Worm (Caenorhabditis elegans) whole organism, L2 larva: Measurements from ENCODE around the gene nrfl-1.

Source experiments
- C34F6.9 ChIP-seq: fragments of 150-350 bp; optimal IDR thresholded peaks from 2 replicates; lab custom pipeline; 2014; ENCODE audit warnings: missing biosample characterization, missing genetic modification characterization
- F13H6.1 ChIP-seq: sonication (generic microtip); optimal IDR thresholded peaks from 2 replicates; lab custom pipeline; 2016; ENCODE audit warnings: missing genetic modification characterization, missing compliant biosample characterization
- R02D3.7 ChIP-seq: fragments of 150-350 bp; optimal IDR thresholded peaks from 2 replicates; lab custom pipeline; 2014; ENCODE audit warnings: missing biosample characterization, missing genetic modification characterization
- Y55F3AM.14 ChIP-seq: fragments of 200-800 bp; sonication (Bioruptor generic); optimal IDR thresholded peaks from 2 replicates; lab custom pipeline; 2018; ENCODE audit warnings: mild to moderate bottlenecking, missing genetic modification characterization, missing compliant biosample characterization
- ZK546.5 ChIP-seq: sonication (generic microtip); optimal IDR thresholded peaks from 2 replicates; lab custom pipeline; 2017; ENCODE audit warnings: missing biosample characterization, missing genetic modification characterization
- alr-1 ChIP-seq: fragments of 150-350 bp; optimal IDR thresholded peaks from 2 replicates; lab custom pipeline; 2014; ENCODE audit warnings: missing biosample characterization, missing genetic modification characterization
- aly-2 ChIP-seq: fragments of 150-350 bp; optimal IDR thresholded peaks from 2 replicates; lab custom pipeline; 2014; ENCODE audit warnings: missing biosample characterization, missing genetic modification characterization
- blmp-1 ChIP-seq: sonication (generic microtip); optimal IDR thresholded peaks from 2 replicates; lab custom pipeline; 2017; ENCODE audit warnings: missing genetic modification characterization, mild to moderate bottlenecking, missing compliant biosample characterization, antibody characterized with exemption, moderate library complexity; ENCODE audit not compliant: insufficient read depth
- ceh-16 ChIP-seq: fragments of 150-350 bp; optimal IDR thresholded peaks from 2 replicates; lab custom pipeline; 2014; ENCODE audit warnings: missing biosample characterization, missing genetic modification characterization
- ceh-82 ChIP-seq: fragments of 150-350 bp; optimal IDR thresholded peaks from 2 replicates; lab custom pipeline; 2014; ENCODE audit warnings: missing biosample characterization, missing genetic modification characterization
- crh-2 ChIP-seq: sonication (generic microtip); optimal IDR thresholded peaks from 2 replicates; lab custom pipeline; 2017; ENCODE audit warnings: missing biosample characterization, missing genetic modification characterization
- dmd-4 ChIP-seq: sonication (generic microtip); optimal IDR thresholded peaks from 2 replicates; lab custom pipeline; 2017; ENCODE audit warnings: missing biosample characterization, missing genetic modification characterization
- egl-27 ChIP-seq: sonication (generic microtip); optimal IDR thresholded peaks from 3 replicates; lab custom pipeline; 2017; ENCODE audit warnings: missing biosample characterization, missing genetic modification reagents, missing genetic modification characterization
- elt-1 ChIP-seq: fragments of 150-350 bp; optimal IDR thresholded peaks from 2 replicates; lab custom pipeline; 2014; ENCODE audit warnings: missing biosample characterization, missing genetic modification characterization
- fos-1 ChIP-seq: fragments of 150-350 bp; optimal IDR thresholded peaks from 2 replicates; lab custom pipeline; 2014; ENCODE audit warnings: missing biosample characterization, missing genetic modification characterization
- gmeb-1 ChIP-seq: fragments of 150-350 bp; optimal IDR thresholded peaks from 2 replicates; lab custom pipeline; 2014; ENCODE audit warnings: missing biosample characterization, missing genetic modification characterization
- lin-11 ChIP-seq: fragments of 150-350 bp; sonication (generic microtip); optimal IDR thresholded peaks from 2 replicates; lab custom pipeline; 2014; ENCODE audit warnings: missing biosample characterization, missing genetic modification characterization, inconsistent platforms, mixed read lengths
- lin-13 ChIP-seq: fragments of 150-350 bp; optimal IDR thresholded peaks from 2 replicates; lab custom pipeline; 2014; ENCODE audit warnings: missing biosample characterization, missing genetic modification reagents, missing genetic modification characterization
- lin-39 ChIP-seq: fragments of 150-350 bp; optimal IDR thresholded peaks from 2 replicates; lab custom pipeline; 2014; ENCODE audit warnings: missing biosample characterization, missing genetic modification reagents, missing genetic modification characterization
- lsy-2 ChIP-seq, 2 experiments: fragments of 150-350 bp in 1 of 2; sonication (generic microtip) in 1 of 2; optimal IDR thresholded peaks; 2 replicates each; lab custom pipeline; 2014 to 2017; ENCODE audit warnings: missing biosample characterization in 2 of 2, missing genetic modification characterization in 2 of 2
- mab-5 ChIP-seq: fragments of 150-350 bp; optimal IDR thresholded peaks from 2 replicates; lab custom pipeline; 2014; ENCODE audit warnings: missing biosample characterization, missing genetic modification characterization
- mbf-1 ChIP-seq: sonication (generic microtip); optimal IDR thresholded peaks from 2 replicates; lab custom pipeline; 2017; ENCODE audit warnings: missing biosample characterization, missing genetic modification characterization
- mdl-1 ChIP-seq, 2 experiments: fragments of 150-350 bp in 1 of 2; sonication (generic microtip) in 1 of 2; optimal IDR thresholded peaks; 2 replicates each; lab custom pipeline; 2017; ENCODE audit warnings: missing biosample characterization in 2 of 2, missing genetic modification characterization in 2 of 2
- nhr-11 ChIP-seq: fragments of 150-350 bp; optimal IDR thresholded peaks from 2 replicates; lab custom pipeline; 2014; ENCODE audit warnings: missing biosample characterization, missing genetic modification characterization
- nhr-12 ChIP-seq: fragments of 150-350 bp; optimal IDR thresholded peaks from 2 replicates; lab custom pipeline; 2014; ENCODE audit warnings: missing biosample characterization, missing genetic modification characterization
- nhr-129 ChIP-seq: fragments of 150-350 bp; optimal IDR thresholded peaks from 2 replicates; lab custom pipeline; 2014; ENCODE audit warnings: missing biosample characterization, missing genetic modification characterization
- nhr-21 ChIP-seq: fragments of 150-350 bp; optimal IDR thresholded peaks from 2 replicates; lab custom pipeline; 2014; ENCODE audit warnings: missing biosample characterization, missing genetic modification characterization
- nhr-237 ChIP-seq: fragments of 150-350 bp; optimal IDR thresholded peaks from 2 replicates; lab custom pipeline; 2014; ENCODE audit warnings: missing biosample characterization, missing genetic modification characterization
- nhr-25 ChIP-seq: fragments of 150-350 bp; sonication (generic microtip); optimal IDR thresholded peaks from 3 replicates; lab custom pipeline; 2014; ENCODE audit warnings: missing biosample characterization, missing genetic modification characterization
- nhr-6 ChIP-seq: fragments of 150-350 bp; optimal IDR thresholded peaks from 2 replicates; lab custom pipeline; 2014; ENCODE audit warnings: missing biosample characterization, missing genetic modification characterization
- nhr-77 ChIP-seq: fragments of 150-350 bp; optimal IDR thresholded peaks from 2 replicates; lab custom pipeline; 2014; ENCODE audit warnings: missing biosample characterization, missing genetic modification characterization
- peb-1 ChIP-seq: fragments of 150-350 bp; optimal IDR thresholded peaks from 2 replicates; lab custom pipeline; 2014; ENCODE audit warnings: missing biosample characterization, missing genetic modification characterization
- sem-4 ChIP-seq: fragments of 150-350 bp; optimal IDR thresholded peaks from 2 replicates; lab custom pipeline; 2014; ENCODE audit warnings: missing biosample characterization, missing genetic modification reagents, missing genetic modification characterization
- skn-1 ChIP-seq: sonication (generic microtip); optimal IDR thresholded peaks from 2 replicates; lab custom pipeline; 2017; ENCODE audit warnings: missing biosample characterization, missing genetic modification characterization
- sma-3 ChIP-seq: sonication (generic microtip); optimal IDR thresholded peaks from 2 replicates; lab custom pipeline; 2016; ENCODE audit warnings: missing genetic modification reagents, missing genetic modification characterization, missing compliant biosample characterization
- sma-9 ChIP-seq, 2 experiments: fragments of 150-350 bp in 1 of 2; sonication (generic microtip) in 1 of 2; optimal IDR thresholded peaks; 2 replicates each; lab custom pipeline; 2014 to 2016; ENCODE audit warnings: missing genetic modification characterization in 2 of 2, mild to moderate bottlenecking in 1 of 2, missing biosample characterization in 1 of 2, missing compliant biosample characterization in 1 of 2, missing genetic modification reagents in 1 of 2, moderate library complexity in 1 of 2
- snpc-4 ChIP-seq: fragments of 150-350 bp; optimal IDR thresholded peaks from 2 replicates; lab custom pipeline; 2014; ENCODE audit warnings: missing biosample characterization, missing genetic modification characterization
- unc-39 ChIP-seq: fragments of 150-350 bp; optimal IDR thresholded peaks from 2 replicates; lab custom pipeline; 2014; ENCODE audit warnings: missing biosample characterization, missing genetic modification characterization
- unc-55 ChIP-seq: fragments of 150-350 bp; sonication (generic microtip); optimal IDR thresholded peaks from 3 replicates; lab custom pipeline; 2014; ENCODE audit warnings: missing biosample characterization, missing genetic modification reagents, missing genetic modification characterization
- unc-62 ChIP-seq: fragments of 150-350 bp; optimal IDR thresholded peaks from 2 replicates; lab custom pipeline; 2014; ENCODE audit warnings: missing biosample characterization, missing genetic modification reagents, missing genetic modification characterization
- zag-1 ChIP-seq: fragments of 150-350 bp; optimal IDR thresholded peaks from 2 replicates; lab custom pipeline; 2014; ENCODE audit warnings: missing biosample characterization, missing genetic modification characterization
- ztf-1 ChIP-seq: fragments of 200-800 bp; sonication (Bioruptor generic); conservative IDR thresholded peaks from 2 replicates; pipeline ENCODE4 v1.3.6; 2022; ENCODE audit warnings: missing genetic modification characterization, missing compliant biosample characterization
- ztf-11 ChIP-seq: sonication (generic microtip); optimal IDR thresholded peaks from 2 replicates; lab custom pipeline; 2017; ENCODE audit warnings: missing biosample characterization, missing genetic modification characterization
- ztf-4 ChIP-seq: fragments of 150-350 bp; optimal IDR thresholded peaks from 2 replicates; lab custom pipeline; 2014; ENCODE audit warnings: missing biosample characterization, missing genetic modification characterization

The nrfl-1 gene

ce11 chrIV:9118792-9119191, at the start of gene nrfl-1:
Gene nrfl-1, plus strand, starts transcription at chrIV:9119092.
- TF ChIP-seq C34F6.9 (tag; lab: Kevin White, UChicago), result no peak
- no peak for TF ChIP-seq nhr-6 (tag; lab: Kevin White, UChicago)
- no peak for TF ChIP-seq lin-39
- TF ChIP-seq ztf-11 (tag; lab: Kevin White, UChicago), result no peak
- no peak for TF ChIP-seq lin-11 (tag; lab: Kevin White, UChicago)
- TF ChIP-seq egl-27 (tag; lab: Kevin White, UChicago), result no peak
- no peak for TF ChIP-seq ztf-1 (GFP tag; lab: Robert Waterston, UW)
- TF ChIP-seq mbf-1 (tag; lab: Kevin White, UChicago), result no peak
- no peak for TF ChIP-seq ceh-16 (tag; lab: Kevin White, UChicago)
- no peak for TF ChIP-seq unc-62 (GFP tag; lab: Kevin White, UChicago)
- TF ChIP-seq fos-1 (tag; lab: Kevin White, UChicago), result no peak
- TF ChIP-seq elt-1 (tag; lab: Kevin White, UChicago), result no peak
- TF ChIP-seq ztf-4, result no peak
- no peak for TF ChIP-seq F13H6.1 (tag; lab: Kevin White, UChicago)
- TF ChIP-seq peb-1 (tag; lab: Kevin White, UChicago), result no peak
- TF ChIP-seq nhr-25 (tag; lab: Kevin White, UChicago), result no peak
- no peak for TF ChIP-seq R02D3.7 (tag; lab: Kevin White, UChicago)
- no peak for TF ChIP-seq dmd-4 (tag; lab: Kevin White, UChicago)
- no peak for TF ChIP-seq alr-1 (tag; lab: Kevin White, UChicago)

- no peak for TF ChIP-seq Y55F3AM.14 (GFP tag; lab: Kevin White, UChicago)
Observed at ce11 chrIV:9069703-9070102, 49.2 kb upstream of the nrfl-1 start, which contains the start of gene nhr-11. Gene nhr-11, plus strand, starts transcription at chrIV:9070003.

ce11 chrIV:9070188-9070587, 48.7 kb upstream of the nrfl-1 start:
- TF ChIP-seq fos-1 (tag; lab: Kevin White, UChicago) (peak; percentile 22), aly-2 (tag; lab: Kevin White, UChicago) (no peak)

DNA sequence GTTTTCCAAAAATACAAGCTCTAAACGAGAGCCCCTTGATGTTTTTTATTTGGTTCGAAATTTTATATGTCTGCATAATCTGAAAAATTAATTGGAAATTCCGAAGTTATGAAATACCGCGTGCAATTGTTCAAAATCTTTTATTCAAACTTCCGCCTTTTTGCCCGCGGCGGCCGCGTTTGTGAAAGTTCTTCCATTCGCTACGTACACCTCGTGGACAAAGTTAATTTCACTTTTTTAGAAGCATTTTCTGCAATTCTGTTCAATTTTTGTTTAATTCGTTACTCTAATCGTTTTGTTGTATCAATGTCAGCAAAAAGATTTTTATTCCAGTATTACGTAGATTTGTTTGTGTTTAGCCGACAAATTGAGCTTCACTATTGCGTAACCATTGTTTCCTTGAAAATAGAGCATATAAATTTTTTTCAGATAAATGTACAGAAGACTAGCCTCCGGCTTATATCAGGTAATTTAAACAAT, 44.6 kb upstream of the nrfl-1 start, which contains the start of gene mppb-1:
Gene mppb-1 (plus strand): TSS at position 430 of the 480 bp plus-strand sequence.
- peak; percentile 26 for TF ChIP-seq Y55F3AM.14 (GFP tag; lab: Kevin White, UChicago)
- no peak for TF ChIP-seq nhr-237 (tag; lab: Kevin White, UChicago)
- TF ChIP-seq nhr-129 (tag; lab: Kevin White, UChicago), result peak; percentile 65
- TF ChIP-seq ztf-4, result peak; percentile 67
- TF ChIP-seq alr-1 (tag; lab: Kevin White, UChicago), result no peak
- peak in 1 of 2 experiments; percentile 39 for TF ChIP-seq mdl-1 (tag; optimal IDR thresholded peaks at IDR 0.05; lab: Kevin White, UChicago)
- TF ChIP-seq fos-1 (tag; lab: Kevin White, UChicago), result peak; percentile 51
- no peak for TF ChIP-seq ceh-82
- peak; percentile 18 for TF ChIP-seq skn-1
- TF ChIP-seq R02D3.7 (tag; lab: Kevin White, UChicago), result no peak
- TF ChIP-seq nhr-25 (tag; lab: Kevin White, UChicago), result peak; percentile 84
- peak; percentile 85 for TF ChIP-seq C34F6.9 (tag; lab: Kevin White, UChicago)
- no peak for TF ChIP-seq peb-1 (tag; lab: Kevin White, UChicago)
- peak; percentile 60 for TF ChIP-seq mab-5 (tag; lab: Kevin White, UChicago)
- peak; percentile 87 for TF ChIP-seq sma-3 (GFP tag; lab: Kevin White, UChicago)
- TF ChIP-seq lin-13, result peak; percentile 83
- no peak for TF ChIP-seq ZK546.5 (tag; lab: Kevin White, UChicago)
- TF ChIP-seq snpc-4 (tag; lab: Kevin White, UChicago), result peak; percentile 23
- TF ChIP-seq crh-2 (tag; lab: Kevin White, UChicago), result peak; percentile 75
- peak; percentile 96 for TF ChIP-seq gmeb-1 (tag; lab: Kevin White, UChicago)
- TF ChIP-seq blmp-1, result peak; percentile 95
- peak; percentile 65 for TF ChIP-seq lin-11 (tag; lab: Kevin White, UChicago)
- TF ChIP-seq nhr-77 (tag; lab: Kevin White, UChicago), result no peak
- TF ChIP-seq nhr-11, result no peak
- peak; percentile 28 for TF ChIP-seq zag-1
- no peak for TF ChIP-seq sem-4 (tag; lab: Kevin White, UChicago)
- TF ChIP-seq aly-2 (tag; lab: Kevin White, UChicago), result no peak
- peak; percentile 64 for TF ChIP-seq nhr-21
- no peak for TF ChIP-seq lin-39
- no peak for TF ChIP-seq nhr-12
- no peak for TF ChIP-seq unc-39 (tag; lab: Kevin White, UChicago)
- peak; percentile 77 for TF ChIP-seq F13H6.1 (tag; lab: Kevin White, UChicago)
- peak; percentile 92 for TF ChIP-seq sma-9 (GFP tag; optimal IDR thresholded peaks at IDR 0.05; lab: Kevin White, UChicago)
- no peak for TF ChIP-seq sma-9 (tag; optimal IDR thresholded peaks at IDR 0.05; lab: Kevin White, UChicago)
- TF ChIP-seq lsy-2 (tag; optimal IDR thresholded peaks at IDR 0.05; lab: Kevin White, UChicago), result peak; percentile 63 to 85
- peak; percentile 91 for TF ChIP-seq unc-55
- no peak for TF ChIP-seq nhr-6 (tag; lab: Kevin White, UChicago)
- TF ChIP-seq ztf-11 (tag; lab: Kevin White, UChicago), result no peak
- peak; percentile 1 for TF ChIP-seq egl-27 (tag; lab: Kevin White, UChicago)
- no peak for TF ChIP-seq ceh-16 (tag; lab: Kevin White, UChicago)
